Fruit fly (Drosophila melanogaster): ENCODE measurements around the gene CG13813.

Gene CG13813

dm6 chr3L:20247513-20248173 is 16.2 kb downstream of the CG13813 start, which contains the start of gene rdgC (continued):
- TF ChIP-seq Hr78 (GFP tag; optimal IDR thresholded peaks at IDR 0.05) (peak in 1 of 2 experiments; percentile 78), crp (GFP tag; optimal IDR thresholded peaks at IDR 0.05) (peak in 1 of 2 experiments; percentile 70), hkb (optimal IDR thresholded peaks at IDR 0.05) (no peak), hkb (GFP tag; IDR thresholded peaks at IDR 0.05) (peak; percentile 98), Oaz (GFP tag; IDR thresholded peaks at IDR 0.05) (peak; percentile 94), CG8388 (GFP tag; optimal IDR thresholded peaks at IDR 0.05) (peak; percentile 92), Asciz (GFP tag; optimal IDR thresholded peaks at IDR 0.05) (peak; percentile 97), Doc3 (GFP tag; IDR thresholded peaks at IDR 0.05; ENCODE audit: partially characterized antibody) (no peak), disco-r (GFP tag; optimal IDR thresholded peaks at IDR 0.05) (peak; percentile 91), Dp (GFP tag; optimal IDR thresholded peaks at IDR 0.05) (no peak), lmd (GFP tag; IDR thresholded peaks at IDR 0.05) (peak; percentile 96), CG4424 (GFP tag; optimal IDR thresholded peaks at IDR 0.05) (peak; percentile 94), CG32532 (GFP tag; IDR thresholded peaks at IDR 0.05) (peak; percentile 97), CG30431 (GFP tag; optimal IDR thresholded peaks at IDR 0.05) (peak; percentile 77), CG14860 (GFP tag; IDR thresholded peaks at IDR 0.05; ENCODE audit: partially characterized antibody) (no peak), da (GFP tag; optimal IDR thresholded peaks at IDR 0.05) (peak; percentile 76), CG11504 (tag; optimal IDR thresholded peaks at IDR 0.05) (peak; percentile 96), Hsf (GFP tag; optimal IDR thresholded peaks at IDR 0.05) (peak; percentile 96), jigr1 (GFP tag; IDR thresholded peaks at IDR 0.05) (peak; percentile 90), gce (GFP tag; IDR thresholded peaks at IDR 0.05) (peak; percentile 96), Neu2 (GFP tag; optimal IDR thresholded peaks at IDR 0.05; ENCODE audit: borderline replicate concordance) (peak; percentile 64), hbn (GFP tag; IDR thresholded peaks at IDR 0.05; ENCODE audit: partially characterized antibody) (no peak), D (optimal IDR thresholded peaks at IDR 0.05) (no peak), D (GFP tag; optimal IDR thresholded peaks at IDR 0.05) (peak; percentile 92), CG8281 (tag; optimal IDR thresholded peaks at IDR 0.05) (peak; percentile 82), prd (optimal IDR thresholded peaks at IDR 0.05) (no peak), prd (GFP tag; IDR thresholded peaks at IDR 0.05) (peak; percentile 97), CG13624 (GFP tag; optimal IDR thresholded peaks at IDR 0.05) (peak; percentile 97), CG16863 (GFP tag; optimal IDR thresholded peaks at IDR 0.05) (peak; percentile 92), caup (GFP tag; optimal IDR thresholded peaks at IDR 0.05; ENCODE audit: severe bottlenecking) (peak; percentile 96), slbo (GFP tag; IDR thresholded peaks at IDR 0.05) (peak; percentile 97), fd64A (GFP tag; optimal IDR thresholded peaks at IDR 0.05) (peak; percentile 85), CG8359 (GFP tag; optimal IDR thresholded peaks at IDR 0.05; ENCODE audit: borderline replicate concordance) (peak; percentile 85), CG3838 (GFP tag; optimal IDR thresholded peaks at IDR 0.05) (peak; percentile 75), Ets97D (GFP tag; optimal IDR thresholded peaks at IDR 0.05) (peak; percentile 77), unc-4 (GFP tag; IDR thresholded peaks at IDR 0.05; ENCODE audit: partially characterized antibody) (0 out of 2 replicates have a peak, but pooled peaks have one; percentile 28), Doc2 (GFP tag; IDR thresholded peaks at IDR 0.05) (peak; percentile 89), pum (GFP tag; optimal IDR thresholded peaks at IDR 0.05) (peak; percentile 96), CG10565 (GFP tag; optimal IDR thresholded peaks at IDR 0.05) (peak; percentile 68), ken (GFP tag; IDR thresholded peaks at IDR 0.05) (peak; percentile 94), CG13894 (tag; optimal IDR thresholded peaks at IDR 0.05) (peak; percentile 92), h (optimal IDR thresholded peaks at IDR 0.05) (no peak), fru (optimal IDR thresholded peaks at IDR 0.05) (no peak), sim (GFP tag; IDR thresholded peaks at IDR 0.05) (peak; percentile 89), Pdp1 (GFP tag; optimal IDR thresholded peaks at IDR 0.05) (peak; percentile 92 to 96), E2f1 (GFP tag; IDR thresholded peaks at IDR 0.05) (peak; percentile 97), trh (GFP tag; optimal IDR thresholded peaks at IDR 0.05) (peak; percentile 89), crc (GFP tag; optimal IDR thresholded peaks at IDR 0.05) (peak; percentile 93), Ets65A (GFP tag) (peak; percentile 99), crol (GFP tag; IDR thresholded peaks at IDR 0.05) (peak; percentile 26; the same call in 1 of the 2 replicates)
